Fruit fly (Drosophila melanogaster): Measurements from ENCODE around the gene CG9586.

CG9586 gene

DNA sequence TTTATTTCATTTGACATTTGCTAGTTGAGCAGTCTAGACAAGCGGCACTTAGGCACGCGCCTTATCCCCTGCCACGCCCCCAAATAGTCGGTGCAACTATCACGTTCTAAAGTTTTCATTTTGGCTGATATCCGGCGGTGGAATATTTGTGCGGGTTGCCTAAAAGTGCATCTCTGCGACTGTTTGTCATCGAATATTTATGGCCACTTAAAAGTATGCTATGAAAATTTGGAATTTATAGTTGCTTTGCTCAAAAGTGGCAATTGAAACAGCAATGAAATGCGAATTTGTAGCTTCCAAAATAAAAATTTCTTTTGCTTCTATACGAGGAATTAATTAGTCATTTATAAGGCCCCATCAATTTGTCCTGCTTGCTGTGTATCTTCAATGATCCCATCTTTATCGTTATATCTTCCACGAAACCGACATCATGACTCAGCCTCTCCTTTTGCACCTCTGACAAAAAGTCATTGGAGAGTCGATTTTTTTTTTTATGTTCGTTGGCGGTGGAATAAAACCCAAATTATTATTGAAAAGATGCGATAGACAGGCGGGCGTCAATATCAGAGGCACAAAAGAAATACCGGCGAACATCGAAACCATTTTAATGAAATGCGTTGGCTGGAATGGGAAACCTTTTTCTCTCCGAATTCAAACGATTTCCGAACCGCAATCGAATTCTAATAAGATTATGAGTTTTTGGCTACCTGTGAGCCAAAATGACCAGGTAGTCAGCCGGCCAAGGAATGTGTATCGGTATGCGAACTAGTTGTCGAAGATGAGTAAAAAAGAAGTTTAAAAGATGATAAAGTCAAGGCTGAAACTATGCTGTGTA is 45.6 kb downstream of the CG9586 start:
- no peak for TF ChIP-seq usp (GFP tag; optimal IDR thresholded peaks at IDR 0.05)
- TF ChIP-seq Dll (optimal IDR thresholded peaks at IDR 0.05), result no peak
- TF ChIP-seq pan (optimal IDR thresholded peaks at IDR 0.05), result no peak
- TF ChIP-seq EcR (GFP tag; optimal IDR thresholded peaks at IDR 0.05), result no peak
- no peak for TF ChIP-seq psq (optimal IDR thresholded peaks at IDR 0.05)
- TF ChIP-seq CG8478 (optimal IDR thresholded peaks at IDR 0.05), result no peak
